Comparison of ENCODE assay signal across 4 worm cellular contexts in genomic region chrII:5515542-5515941, ce11.
TF ChIP-seq lines count a peak whose summit lies in the region.

TSS of gene ZK177.3 (plus strand) at chrII:5515842.

TF ChIP-seq in whole organism, L1 larva, 84 proteins besides CTCF, POLR2A, EP300 and RAD21:
- TF ChIP-seq Y116A8C.19 (tag; optimal IDR thresholded peaks at IDR 0.05; lab: Kevin White, UChicago; ENCODE audit: borderline replicate concordance) (no peak), elt-2 (tag; optimal IDR thresholded peaks at IDR 0.05; lab: Kevin White, UChicago) (peak; percentile 34), efl-1 (optimal IDR thresholded peaks at IDR 0.05; lab: Kevin White, UChicago) (no peak), efl-1 (GFP tag; optimal IDR thresholded peaks at IDR 0.05 in 1 of 2; lab: Kevin White, UChicago) (peak in 1 of 2 experiments; percentile 47), nhr-12 (tag; optimal IDR thresholded peaks at IDR 0.05; lab: Kevin White, UChicago) (no peak), lin-39 (tag; optimal IDR thresholded peaks at IDR 0.05; lab: Kevin White, UChicago) (no peak), pag-3 (tag; optimal IDR thresholded peaks at IDR 0.05; lab: Kevin White, UChicago; ENCODE audit: borderline replicate concordance, insufficient read depth) (no peak)

TF ChIP-seq in whole organism, L2 larva, 48 proteins besides CTCF, POLR2A, EP300 and RAD21:
- TF ChIP-seq elt-3 (tag; optimal IDR thresholded peaks at IDR 0.05; lab: Kevin White, UChicago) (no peak), fos-1 (tag; optimal IDR thresholded peaks at IDR 0.05; lab: Kevin White, UChicago) (peak; percentile 43), mab-5 (tag; optimal IDR thresholded peaks at IDR 0.05; lab: Kevin White, UChicago) (no peak), nhr-6 (tag; optimal IDR thresholded peaks at IDR 0.05; lab: Kevin White, UChicago) (no peak)

TF ChIP-seq in whole organism, L3 larva, 47 proteins besides CTCF, POLR2A, EP300 and RAD21:
- TF ChIP-seq elt-2 (tag; optimal IDR thresholded peaks at IDR 0.05; lab: Kevin White, UChicago), result peak; percentile 65
- TF ChIP-seq hmg-11 (tag; optimal IDR thresholded peaks at IDR 0.05; lab: Kevin White, UChicago), result no peak

TF ChIP-seq in whole organism, L4 larva, 104 proteins besides CTCF, POLR2A, EP300 and RAD21:
- no peak for TF ChIP-seq set-16 (GFP tag; IDR thresholded peaks at IDR 0.05; lab: Robert Waterston, UW)
- no peak for TF ChIP-seq egl-27 (tag; optimal IDR thresholded peaks at IDR 0.05; lab: Kevin White, UChicago)
- TF ChIP-seq pqm-1 (tag; optimal IDR thresholded peaks at IDR 0.05; lab: Kevin White, UChicago), result peak; percentile 40
- TF ChIP-seq arid-1 (GFP tag; conservative IDR thresholded peaks at IDR 0.05; lab: Robert Waterston, UW), result no peak

Comparison
In these comparisons a context has a peak if more than half of its experiments do, and no peak if none do; other contexts are left out.
1. Of the 29 proteins assayed by ChIP-seq in both whole organism, L4 larva and whole organism, L1 larva: peak only in whole organism, L4 larva: pqm-1; only in whole organism, L1 larva: none; in both: none; in neither: 28.